Worm (Caenorhabditis elegans) whole organism, L3 larva: ENCODE data around the gene nfya-1.

ENCODE experiments used
- ceh-82 ChIP-seq: fragments of 150-350 bp; optimal IDR thresholded peaks from 2 replicates; lab custom pipeline; 2014; ENCODE audit warnings: missing biosample characterization, missing genetic modification characterization
- egl-5 ChIP-seq: fragments of 150-350 bp; optimal IDR thresholded peaks from 2 replicates; lab custom pipeline; 2017; ENCODE audit warnings: missing biosample characterization, missing genetic modification reagents, missing genetic modification characterization, inconsistent platforms
- fos-1 ChIP-seq: fragments of 150-350 bp; optimal IDR thresholded peaks from 2 replicates; lab custom pipeline; 2014; ENCODE audit warnings: missing biosample characterization, missing genetic modification characterization
- jun-1 ChIP-seq: fragments of 150-350 bp; optimal IDR thresholded peaks from 2 replicates; lab custom pipeline; 2014; ENCODE audit warnings: missing biosample characterization, missing genetic modification reagents, missing genetic modification characterization
- unc-39 ChIP-seq: sonication (generic microtip); optimal IDR thresholded peaks from 4 replicates; lab custom pipeline; 2017; ENCODE audit warnings: missing biosample characterization, missing genetic modification characterization

ce11 chrX:11913824-11914223, 32.8 kb downstream of the nfya-1 start, which contains the start of gene Y62H9A.12:
- no peak for TF ChIP-seq jun-1 (tag; lab: Kevin White, UChicago)
- no peak for TF ChIP-seq fos-1 (tag; lab: Kevin White, UChicago)
- no peak for TF ChIP-seq unc-39
- no peak for TF ChIP-seq ceh-82
- TF ChIP-seq egl-5 (tag; lab: Kevin White, UChicago) = no peak
